Fruit fly (Drosophila melanogaster) whole organism, wandering third instar larva: ENCODE results near the gene Sqor.

ENCODE experiments used
- CG32264 ChIP-seq: fragments of 200-800 bp; sonication (Bioruptor generic); optimal IDR thresholded peaks from 2 replicates; lab custom pipeline; 2016; ENCODE audit warnings: missing biosample characterization, missing genetic modification characterization
- CG9705 ChIP-seq: fragments of 200-800 bp; sonication (Bioruptor generic); optimal IDR thresholded peaks from 2 replicates; lab custom pipeline; 2018; ENCODE audit warnings: missing biosample characterization, mild to moderate bottlenecking, missing genetic modification characterization
- CrebA ChIP-seq: fragments of 200-800 bp; sonication (Bioruptor generic); optimal IDR thresholded peaks from 2 replicates; lab custom pipeline; 2016; ENCODE audit warnings: missing biosample characterization, mild to moderate bottlenecking, missing genetic modification characterization, borderline replicate concordance
- Dfd ChIP-seq: fragments of >200 bp; optimal IDR thresholded peaks from 2 replicates; lab custom pipeline; 2017; ENCODE audit warnings: missing biosample characterization, missing genetic modification characterization
- Dif ChIP-seq: fragments of 200-275, 200-300 bp; sonication (Bioruptor generic); optimal IDR thresholded peaks from 2 replicates; lab custom pipeline; 2018; ENCODE audit warnings: missing biosample characterization, missing genetic modification characterization; ENCODE audit not compliant: partially characterized antibody
- GATAd ChIP-seq: sonication (Bioruptor generic); optimal IDR thresholded peaks from 2 replicates; lab custom pipeline; 2016; ENCODE audit warnings: missing biosample characterization, missing genetic modification characterization
- HLH106 ChIP-seq: fragments of 200-800 bp; optimal IDR thresholded peaks from 3 replicates; lab custom pipeline; 2019; ENCODE audit warnings: missing biosample characterization, mild to moderate bottlenecking, missing genetic modification characterization, moderate library complexity
- Hnf4 ChIP-seq: fragments of 200-800 bp; sonication (Bioruptor generic); optimal IDR thresholded peaks from 2 replicates; lab custom pipeline; 2016; ENCODE audit warnings: missing biosample characterization, mild to moderate bottlenecking, missing genetic modification characterization
- Hr83 ChIP-seq: fragments of 200-300 bp; sonication (Bioruptor generic); optimal IDR thresholded peaks from 2 replicates; lab custom pipeline; 2016; ENCODE audit warnings: missing biosample characterization, mild to moderate bottlenecking, missing genetic modification characterization, moderate library complexity; ENCODE audit not compliant: poor library complexity, severe bottlenecking
- Jra ChIP-seq: sonication (Bioruptor generic); optimal IDR thresholded peaks from 2 replicates; lab custom pipeline; 2016; ENCODE audit warnings: missing biosample characterization, missing genetic modification characterization
- Mio ChIP-seq: sonication (Bioruptor generic); optimal IDR thresholded peaks from 2 replicates; lab custom pipeline; 2016; ENCODE audit warnings: missing biosample characterization, missing genetic modification characterization
- Myc ChIP-seq: fragments of >200 bp; optimal IDR thresholded peaks from 2 replicates; lab custom pipeline; 2017
- OdsH ChIP-seq: fragments of 200-800 bp; sonication (Bioruptor generic); optimal IDR thresholded peaks from 2 replicates; lab custom pipeline; 2016; ENCODE audit warnings: missing biosample characterization, mild to moderate bottlenecking, missing genetic modification characterization
- Rel ChIP-seq, 2 experiments: fragments of 200-800 bp; sonication (Bioruptor generic) in 1 of 2; optimal IDR thresholded peaks; 2 replicates in 1 of 2; 3 replicates in 1 of 2; lab custom pipeline; 2016 to 2019; ENCODE audit warnings: mild to moderate bottlenecking in 2 of 2, missing biosample characterization in 2 of 2, missing genetic modification characterization in 2 of 2, moderate library complexity in 1 of 2
- Sp1 ChIP-seq: fragments of 200-800 bp; sonication (Bioruptor generic); optimal IDR thresholded peaks from 3 replicates; lab custom pipeline; 2019; ENCODE audit warnings: missing biosample characterization, mild to moderate bottlenecking, missing genetic modification characterization, moderate library complexity
- Vsx2 ChIP-seq: fragments of 200-300, 225-300 bp; sonication (Bioruptor generic); optimal IDR thresholded peaks from 2 replicates; lab custom pipeline; 2018; ENCODE audit warnings: missing biosample characterization, missing genetic modification characterization; ENCODE audit not compliant: partially characterized antibody
- br ChIP-seq: fragments of 200-800 bp; sonication (Bioruptor generic); optimal IDR thresholded peaks from 2 replicates; lab custom pipeline; 2016; ENCODE audit warnings: missing biosample characterization, missing genetic modification characterization
- brk ChIP-seq: fragments of 200-800 bp; sonication (Bioruptor generic); optimal IDR thresholded peaks from 2 replicates; lab custom pipeline; 2016; ENCODE audit warnings: missing biosample characterization, mild to moderate bottlenecking, missing genetic modification characterization
- dl ChIP-seq, 2 experiments: fragments of 175-275, 200-275 bp in 1 of 2; fragments of 200-275 bp in 1 of 2; sonication (Bioruptor generic); optimal IDR thresholded peaks; lab custom pipeline; 2018; ENCODE audit warnings: mild to moderate bottlenecking in 2 of 2, missing biosample characterization in 2 of 2, missing genetic modification characterization in 2 of 2, moderate library complexity in 2 of 2; ENCODE audit not compliant: partially characterized antibody in 2 of 2, insufficient read depth in 1 of 2
- dmrt93B ChIP-seq: fragments of 200-800 bp; sonication (Bioruptor generic); optimal IDR thresholded peaks from 2 replicates; lab custom pipeline; 2018; ENCODE audit warnings: missing biosample characterization, mild to moderate bottlenecking, missing genetic modification characterization
- ey ChIP-seq: fragments of 200-800 bp; sonication (Bioruptor generic); optimal IDR thresholded peaks from 2 replicates; lab custom pipeline; 2016; ENCODE audit warnings: missing biosample characterization, missing genetic modification characterization
- foxo ChIP-seq, 2 experiments: fragments of 200-800 bp; sonication (Bioruptor generic); optimal IDR thresholded peaks; 2 replicates in 1 of 2; 3 replicates in 1 of 2; lab custom pipeline; 2016 to 2017; ENCODE audit warnings: missing biosample characterization in 2 of 2, missing genetic modification characterization in 2 of 2
- fru ChIP-seq: fragments of 200-800 bp; sonication (Bioruptor generic); optimal IDR thresholded peaks from 3 replicates; lab custom pipeline; 2016; ENCODE audit warnings: missing biosample characterization, mild to moderate bottlenecking, missing genetic modification characterization
- h ChIP-seq: fragments of 200-800 bp; sonication (Bioruptor generic); optimal IDR thresholded peaks from 3 replicates; lab custom pipeline; 2016; ENCODE audit warnings: missing biosample characterization, mild to moderate bottlenecking, missing genetic modification characterization
- jim ChIP-seq: fragments of 175-275, 200-325 bp; sonication (Bioruptor generic); optimal IDR thresholded peaks from 2 replicates; lab custom pipeline; 2016; ENCODE audit warnings: missing biosample characterization, mild to moderate bottlenecking, missing genetic modification characterization
- lola ChIP-seq: fragments of >200 bp; optimal IDR thresholded peaks from 2 replicates; lab custom pipeline; 2017; ENCODE audit warnings: missing biosample characterization, missing genetic modification characterization
- pan ChIP-seq: fragments of >200 bp; optimal IDR thresholded peaks from 2 replicates; lab custom pipeline; 2017
- psq ChIP-seq: fragments of 200-800 bp; sonication (Bioruptor generic); optimal IDR thresholded peaks from 3 replicates; lab custom pipeline; 2017; ENCODE audit warnings: missing biosample characterization, mild to moderate bottlenecking, missing genetic modification characterization, moderate library complexity
- rgr ChIP-seq: fragments of 200-800 bp; sonication (Bioruptor generic); optimal IDR thresholded peaks from 3 replicates; lab custom pipeline; 2016; ENCODE audit warnings: missing biosample characterization, mild to moderate bottlenecking, missing genetic modification characterization
- sage ChIP-seq: fragments of 200-800 bp; sonication (Bioruptor generic); optimal IDR thresholded peaks from 2 replicates; lab custom pipeline; 2016; ENCODE audit warnings: missing biosample characterization, mild to moderate bottlenecking, missing genetic modification characterization
- sv ChIP-seq: fragments of 200-800 bp; sonication (Bioruptor generic); optimal IDR thresholded peaks from 3 replicates; lab custom pipeline; 2016; ENCODE audit warnings: missing biosample characterization, missing genetic modification characterization
- tai ChIP-seq: sonication (Bioruptor generic); optimal IDR thresholded peaks from 2 replicates; lab custom pipeline; 2016; ENCODE audit warnings: missing biosample characterization, missing genetic modification characterization
- usp ChIP-seq: fragments of >200 bp; optimal IDR thresholded peaks from 2 replicates; lab custom pipeline; 2017; ENCODE audit warnings: missing biosample characterization, missing genetic modification characterization
- woc ChIP-seq: sonication (Bioruptor generic); optimal IDR thresholded peaks from 2 replicates; lab custom pipeline; 2016; ENCODE audit warnings: missing biosample characterization, mild to moderate bottlenecking, missing genetic modification characterization

The Sqor gene

DNA sequence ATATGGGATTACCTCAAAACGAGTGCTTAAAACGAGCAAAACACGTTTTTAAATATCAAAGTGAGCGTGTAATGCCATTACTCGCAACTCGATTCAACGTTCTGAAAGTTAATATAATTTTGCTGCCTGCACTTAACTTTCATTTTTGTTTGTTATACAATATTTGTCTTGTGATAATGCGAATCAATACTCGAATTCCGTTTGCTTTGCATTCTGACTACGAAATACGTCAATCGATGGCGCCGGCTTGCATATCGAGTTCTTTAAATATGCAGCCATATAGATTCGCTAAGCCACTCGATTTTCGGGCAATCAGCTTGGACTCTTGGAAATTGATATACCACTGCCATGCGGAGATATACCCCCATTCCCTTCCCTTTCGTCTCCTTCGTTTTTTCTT lies 19.3 kb upstream of the Sqor start:
- peak; percentile 58 for TF ChIP-seq fru (GFP tag; lab: Kevin White, UChicago)
- peak; percentile 40 for TF ChIP-seq Hnf4
- no peak for TF ChIP-seq sv (GFP tag; lab: Kevin White, UChicago)
- TF ChIP-seq Sp1 (GFP tag; lab: Kevin White, UChicago), result no peak
- peak; percentile 4 for TF ChIP-seq psq (GFP tag; lab: Kevin White, UChicago)
- TF ChIP-seq rgr (GFP tag; lab: Kevin White, UChicago), result peak; percentile 56
- TF ChIP-seq Hr83, result peak; percentile 41
- peak; percentile 34 for TF ChIP-seq OdsH (GFP tag; lab: Kevin White, UChicago)
- TF ChIP-seq h (GFP tag; lab: Kevin White, UChicago), result peak; percentile 4
- TF ChIP-seq Dif (GFP tag; lab: Kevin White, UChicago), result no peak
- no peak for TF ChIP-seq HLH106 (tag; lab: Kevin White, UChicago)
- peak in 1 of 2 experiments; percentile 22 for TF ChIP-seq foxo (GFP tag; optimal IDR thresholded peaks at IDR 0.05; lab: Kevin White, UChicago)
- TF ChIP-seq br (GFP tag; lab: Kevin White, UChicago), result peak; percentile 7

DNA sequence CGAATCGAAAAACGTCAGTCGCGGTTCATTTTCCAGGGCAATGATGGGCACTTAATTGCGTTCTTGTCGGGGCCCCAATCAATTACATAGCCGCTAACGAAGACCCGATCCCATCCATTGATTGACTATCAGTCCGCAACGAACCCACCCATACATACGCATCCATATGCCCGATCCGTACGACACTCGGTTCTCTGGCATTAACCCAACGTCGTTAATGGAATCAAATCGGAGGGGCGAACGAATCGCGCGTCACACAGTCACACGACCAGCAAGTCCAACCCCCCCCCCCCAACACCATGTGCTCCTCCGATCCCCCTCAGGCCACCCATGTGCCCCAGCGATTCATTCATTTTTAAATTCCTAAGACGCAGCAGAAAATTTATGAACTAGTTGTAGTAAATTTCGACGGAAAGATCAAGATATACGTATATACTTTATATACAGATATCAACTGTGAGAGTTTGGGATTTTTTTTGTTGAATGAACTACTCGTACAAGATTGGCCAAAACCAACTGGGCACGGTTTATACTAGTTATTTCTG lies 18.7 kb upstream of the Sqor start:
- TF ChIP-seq CG32264 (GFP tag; lab: Kevin White, UChicago) (no peak), Rel (GFP tag; optimal IDR thresholded peaks at IDR 0.05; lab: Kevin White, UChicago) (no peak), Rel (tag; optimal IDR thresholded peaks at IDR 0.05; lab: Kevin White, UChicago) (peak; percentile 44), OdsH (GFP tag; lab: Kevin White, UChicago) (no peak), Hr83 (no peak), brk (GFP tag; lab: Kevin White, UChicago) (no peak)

DNA sequence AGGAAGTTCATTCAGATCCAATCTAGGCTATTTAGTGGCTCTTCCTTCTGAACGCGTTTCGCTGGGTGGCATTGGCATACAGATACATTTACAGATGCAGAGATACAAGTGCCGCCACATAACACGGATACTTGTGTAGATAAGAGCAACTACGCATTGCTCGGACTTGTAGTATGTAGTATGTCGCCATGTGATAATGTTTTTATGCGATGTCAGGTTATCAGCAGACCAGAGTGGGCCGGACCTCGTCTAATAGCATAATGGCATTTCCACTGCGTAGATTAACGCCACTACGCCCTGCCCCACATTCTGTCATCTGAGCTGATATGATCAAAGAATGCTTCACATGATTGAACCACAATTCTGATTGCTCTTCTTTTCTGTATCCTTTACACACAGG lies 18.2 kb upstream of the Sqor start:
- TF ChIP-seq Vsx2 (GFP tag; lab: Kevin White, UChicago), result no peak
- TF ChIP-seq fru (GFP tag; lab: Kevin White, UChicago), result no peak
- no peak for TF ChIP-seq rgr (GFP tag; lab: Kevin White, UChicago)
- no peak for TF ChIP-seq dl (GFP tag; optimal IDR thresholded peaks at IDR 0.05; lab: Kevin White, UChicago; ENCODE audit: insufficient read depth in 1 of 2, partially characterized antibody in 2 of 2)
- TF ChIP-seq woc, result no peak
- no peak for TF ChIP-seq brk (GFP tag; lab: Kevin White, UChicago)
- no peak for TF ChIP-seq jim (GFP tag; lab: Kevin White, UChicago)
- TF ChIP-seq HLH106 (tag; lab: Kevin White, UChicago), result no peak
- no peak for TF ChIP-seq psq (GFP tag; lab: Kevin White, UChicago)

DNA sequence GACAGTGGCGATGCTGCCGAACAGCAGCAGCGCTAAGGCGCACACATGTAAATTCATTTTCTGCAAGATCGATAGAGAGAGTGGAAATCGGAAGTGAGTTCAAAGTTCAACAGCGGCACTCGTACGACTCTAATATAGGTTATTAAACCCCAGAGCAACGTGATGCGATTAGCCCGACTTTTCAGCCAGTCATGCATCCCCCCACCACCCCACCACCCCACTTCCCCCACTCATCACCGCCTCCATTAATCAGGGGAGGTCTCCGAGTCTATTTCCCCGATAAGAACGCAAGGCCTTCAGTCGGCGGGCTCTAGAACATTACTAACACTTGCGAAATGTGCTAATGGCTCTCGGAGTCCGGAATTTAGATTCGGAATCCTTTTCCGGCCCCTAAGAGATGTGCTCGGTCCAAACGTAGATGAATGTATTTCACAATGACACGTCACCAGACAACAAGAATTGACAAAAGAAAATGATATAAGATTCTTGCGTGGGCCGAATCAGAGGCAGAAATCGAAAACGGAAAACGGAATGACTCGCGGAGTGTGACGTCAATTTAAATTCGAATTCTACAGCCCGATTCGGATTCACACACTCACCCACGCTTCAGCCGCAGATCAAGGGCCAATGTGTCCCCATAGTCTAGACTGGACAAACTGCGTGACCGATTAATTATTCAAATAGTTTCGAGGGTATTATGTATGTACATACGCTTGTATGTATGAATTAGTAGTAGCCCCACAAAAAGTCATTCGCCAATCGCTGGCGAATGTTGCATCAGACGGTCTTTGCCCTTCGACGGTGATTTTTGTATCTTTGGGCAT lies 14.1 kb upstream of the Sqor start:
- peak; percentile 6 for TF ChIP-seq Hnf4
- TF ChIP-seq usp, result no peak
- TF ChIP-seq HLH106 (tag; lab: Kevin White, UChicago), result no peak
- no peak for TF ChIP-seq lola (GFP tag; lab: Kevin White, UChicago)
- TF ChIP-seq Hr83, result no peak
- TF ChIP-seq Dif (GFP tag; lab: Kevin White, UChicago), result no peak
- TF ChIP-seq br (GFP tag; lab: Kevin White, UChicago), result no peak
- no peak for TF ChIP-seq OdsH (GFP tag; lab: Kevin White, UChicago)
- TF ChIP-seq Rel (GFP tag; optimal IDR thresholded peaks at IDR 0.05; lab: Kevin White, UChicago), result no peak
- peak; percentile 46 for TF ChIP-seq Rel (tag; optimal IDR thresholded peaks at IDR 0.05; lab: Kevin White, UChicago)

DNA sequence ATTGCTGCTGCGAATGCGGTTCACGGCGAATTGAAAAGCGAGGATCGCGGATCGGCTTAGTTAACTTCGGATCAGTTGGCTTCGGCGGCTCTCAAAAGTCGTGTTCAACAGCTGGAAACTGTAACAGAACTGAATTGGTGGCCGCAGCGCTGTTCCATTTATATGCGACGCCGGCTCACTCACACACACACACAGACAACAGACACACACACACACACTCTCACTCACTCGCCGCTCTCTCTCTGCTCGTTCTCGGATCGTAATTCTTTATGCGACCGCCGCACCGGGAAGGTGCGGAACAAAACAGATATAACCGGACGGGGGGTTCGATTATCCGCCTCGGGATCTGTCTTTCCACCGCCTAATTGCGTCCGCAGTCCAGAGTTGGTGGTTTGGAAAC lies 12.8 kb upstream of the Sqor start, which contains the start of gene CG46460:
TSS of gene CG46460 (minus strand) at position 139 of the 400 bp plus-strand sequence.
- TF ChIP-seq Vsx2 (GFP tag; lab: Kevin White, UChicago) (no peak), fru (GFP tag; lab: Kevin White, UChicago) (peak; percentile 38), GATAd (GFP tag; lab: Kevin White, UChicago) (no peak), Myc (lab: Kevin White, UChicago) (no peak), Hnf4 (peak; percentile 40), dmrt93B (GFP tag; lab: Kevin White, UChicago) (peak; percentile 13), brk (GFP tag; lab: Kevin White, UChicago) (no peak), h (GFP tag; lab: Kevin White, UChicago) (peak; percentile 31), br (GFP tag; lab: Kevin White, UChicago) (no peak), Dfd (no peak), pan (lab: Kevin White, UChicago) (no peak), Jra (GFP tag; lab: Kevin White, UChicago) (no peak), Mio (no peak), tai (GFP tag; lab: Kevin White, UChicago) (no peak), dl (GFP tag; optimal IDR thresholded peaks at IDR 0.05; lab: Kevin White, UChicago; ENCODE audit: insufficient read depth in 1 of 2, partially characterized antibody in 2 of 2) (peak in 1 of 2 experiments; percentile 14), OdsH (GFP tag; lab: Kevin White, UChicago) (no peak), CG9705 (no peak), HLH106 (tag; lab: Kevin White, UChicago) (no peak), Hr83 (peak; percentile 28), sage (GFP tag; lab: Kevin White, UChicago) (no peak), foxo (GFP tag; optimal IDR thresholded peaks at IDR 0.05; lab: Kevin White, UChicago) (peak in 1 of 2 experiments; percentile 47), sv (GFP tag; lab: Kevin White, UChicago) (no peak), CrebA (GFP tag; lab: Kevin White, UChicago) (no peak), jim (GFP tag; lab: Kevin White, UChicago) (no peak), CG32264 (GFP tag; lab: Kevin White, UChicago) (no peak), woc (no peak), ey (GFP tag; lab: Kevin White, UChicago) (no peak)
